Worm (Caenorhabditis elegans) whole organism, young adult: ENCODE measurements around the gene rml-3.

Experiments
- dpl-1 ChIP-seq: fragments of 150-350 bp; optimal IDR thresholded peaks from 2 replicates; lab custom pipeline; 2014; ENCODE audit warnings: missing biosample characterization, missing genetic modification reagents, missing genetic modification characterization
- lsl-1 ChIP-seq: fragments of 200-800 bp; sonication (Bioruptor generic); optimal IDR thresholded peaks from 2 replicates; lab custom pipeline; 2018; ENCODE audit warnings: mild to moderate bottlenecking, missing genetic modification characterization, moderate library complexity, missing compliant biosample characterization
- rcor-1 ChIP-seq: fragments of 200-800 bp; sonication (Bioruptor generic); IDR thresholded peaks from 2 replicates; pipeline ENCODE4 v1.3.6; 2022; ENCODE audit warnings: missing genetic modification reagents, missing genetic modification characterization, missing compliant biosample characterization

ce11 chrX:6205325-6205724, 33.5 kb downstream of the rml-3 start:
- TF ChIP-seq lsl-1 (GFP tag; lab: Kevin White, UChicago) (no peak), rcor-1 (GFP tag; lab: Robert Waterston, UW) (no peak), dpl-1 (no peak)
